Fruit fly (Drosophila melanogaster) whole organism, pupa: Measurements from ENCODE around the gene Enoph.

ENCODE experiments used
- CG10348 ChIP-seq: fragments of 200-800 bp; sonication (Bioruptor generic); IDR thresholded peaks from 2 replicates; pipeline ENCODE4 v1.3.6; 2022; ENCODE audit warnings: missing biosample characterization, missing genetic modification characterization
- CG12605 ChIP-seq: fragments of 200-800 bp; sonication (Bioruptor generic); IDR thresholded peaks from 2 replicates; pipeline ENCODE4 v1.3.6; 2022; ENCODE audit warnings: missing biosample characterization, missing genetic modification characterization
- CG13204 ChIP-seq: fragments of 200-800 bp; sonication (Bioruptor generic); optimal IDR thresholded peaks from 2 replicates; lab custom pipeline; 2018; ENCODE audit warnings: missing biosample characterization, mild to moderate bottlenecking, missing genetic modification characterization, moderate library complexity
- CG14655 ChIP-seq: fragments of 200-800 bp; sonication (Bioruptor generic); optimal IDR thresholded peaks from 3 replicates; lab custom pipeline; 2017; ENCODE audit warnings: mild to moderate bottlenecking, missing biosample characterization, missing genetic modification reagents, missing genetic modification characterization
- CG15710 ChIP-seq: fragments of 200-800 bp; sonication (Bioruptor generic); optimal IDR thresholded peaks from 2 replicates; lab custom pipeline; 2018; ENCODE audit warnings: missing biosample characterization, mild to moderate bottlenecking, missing genetic modification characterization, moderate library complexity
- CG17806 ChIP-seq: fragments of 200-800 bp; sonication (Bioruptor generic); optimal IDR thresholded peaks from 2 replicates; lab custom pipeline; 2018; ENCODE audit warnings: missing biosample characterization, mild to moderate bottlenecking, missing genetic modification characterization, moderate library complexity
- CG32121 ChIP-seq: fragments of 200-800 bp; sonication (Bioruptor generic); IDR thresholded peaks from 2 replicates; pipeline ENCODE4 v1.3.6; 2022; ENCODE audit warnings: missing biosample characterization, missing genetic modification characterization
- CG34367 ChIP-seq: fragments of 200-800 bp; sonication (Bioruptor generic); optimal IDR thresholded peaks from 2 replicates; lab custom pipeline; 2018; ENCODE audit warnings: missing biosample characterization, mild to moderate bottlenecking, missing genetic modification characterization
- CG4496 ChIP-seq: fragments of 200-800 bp; sonication (Bioruptor generic); IDR thresholded peaks from 3 replicates; pipeline ENCODE4 v1.3.6; 2022; ENCODE audit warnings: missing biosample characterization, missing genetic modification characterization
- CG8159 ChIP-seq: fragments of 200-800 bp; sonication (Bioruptor generic); optimal IDR thresholded peaks from 3 replicates; lab custom pipeline; 2018; ENCODE audit warnings: missing biosample characterization, mild to moderate bottlenecking, missing genetic modification characterization, moderate library complexity
- CG8301 ChIP-seq: fragments of 200-800 bp; sonication (Bioruptor generic); optimal IDR thresholded peaks from 2 replicates; lab custom pipeline; 2018; ENCODE audit warnings: missing biosample characterization, mild to moderate bottlenecking, missing genetic modification characterization
- CG9948 ChIP-seq: fragments of 200-800 bp; sonication (Bioruptor generic); optimal IDR thresholded peaks from 2 replicates; lab custom pipeline; 2018; ENCODE audit warnings: missing biosample characterization, mild to moderate bottlenecking, missing genetic modification characterization, moderate library complexity
- D1 ChIP-seq: fragments of 200-800 bp; sonication (Bioruptor generic); optimal IDR thresholded peaks from 2 replicates; lab custom pipeline; 2018; ENCODE audit warnings: missing biosample characterization, mild to moderate bottlenecking, missing genetic modification characterization, moderate library complexity
- EcR ChIP-seq: fragments of 200-800 bp; sonication (Bioruptor generic); optimal IDR thresholded peaks from 3 replicates; lab custom pipeline; 2019; ENCODE audit warnings: missing biosample characterization, missing genetic modification characterization, mild to moderate bottlenecking, moderate library complexity, missing genetic modification reagents
- Ets98B ChIP-seq: fragments of 200-800 bp; sonication (Bioruptor generic); IDR thresholded peaks from 2 replicates; pipeline ENCODE4 v1.3.6; 2022; ENCODE audit warnings: missing biosample characterization, missing genetic modification characterization
- Pif1A ChIP-seq: fragments of 200-800 bp; sonication (Bioruptor generic); optimal IDR thresholded peaks from 3 replicates; lab custom pipeline; 2016; ENCODE audit warnings: missing biosample characterization, missing genetic modification characterization
- Pif1B ChIP-seq: fragments of 200-800 bp; sonication (Bioruptor generic); optimal IDR thresholded peaks from 3 replicates; lab custom pipeline; 2016; ENCODE audit warnings: missing biosample characterization, missing genetic modification characterization
- Snoo ChIP-seq: fragments of 200-800 bp; sonication (Bioruptor generic); optimal IDR thresholded peaks from 3 replicates; lab custom pipeline; 2017; ENCODE audit warnings: missing biosample characterization, mild to moderate bottlenecking, missing genetic modification characterization, inconsistent platforms
- fd96Ca ChIP-seq: fragments of 200-800 bp; sonication (Bioruptor generic); IDR thresholded peaks from 3 replicates; pipeline ENCODE4 v1.3.6; 2022; ENCODE audit warnings: missing biosample characterization, missing genetic modification characterization
- gl ChIP-seq: fragments of 200-800 bp; sonication (Bioruptor generic); optimal IDR thresholded peaks from 2 replicates; lab custom pipeline; 2018; ENCODE audit warnings: missing biosample characterization, mild to moderate bottlenecking, missing genetic modification characterization
- rn ChIP-seq: fragments of 200-800 bp; sonication (Bioruptor generic); IDR thresholded peaks from 2 replicates; pipeline ENCODE4 v1.3.6; 2022; ENCODE audit warnings: missing biosample characterization, missing genetic modification characterization

The Enoph gene

DNA sequence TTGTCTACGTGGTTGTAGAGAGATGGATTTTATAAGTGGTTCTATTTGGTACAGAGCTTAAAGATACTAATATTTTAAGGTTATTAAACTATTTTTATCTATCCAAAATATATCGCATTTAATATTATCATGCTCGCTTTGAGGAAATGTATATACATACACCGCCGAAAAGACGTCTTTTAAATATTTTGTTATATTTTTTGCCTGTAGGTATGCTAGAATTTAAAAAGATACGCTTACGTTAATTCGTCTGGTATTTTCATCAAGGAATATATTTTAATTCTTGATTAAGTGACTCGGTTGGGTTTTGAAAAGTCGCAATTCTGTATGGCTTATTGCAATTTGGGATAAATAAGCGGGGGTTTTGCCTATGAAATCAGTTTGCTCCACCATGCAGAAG is 12.0 kb upstream of the Enoph start:
- no peak for TF ChIP-seq CG9948 (tag; lab: Kevin White, UChicago)
- TF ChIP-seq CG8159 (tag; lab: Kevin White, UChicago), result no peak
- no peak for TF ChIP-seq D1 (tag; lab: Kevin White, UChicago)
- TF ChIP-seq CG8301 (tag; lab: Kevin White, UChicago), result no peak
- no peak for TF ChIP-seq CG13204
- no peak for TF ChIP-seq CG14655
- TF ChIP-seq CG15710 (tag; lab: Kevin White, UChicago), result no peak
- no peak for TF ChIP-seq CG17806 (tag; lab: Kevin White, UChicago)
- TF ChIP-seq rn (GFP tag; lab: Robert Waterston, UW), result no peak
- TF ChIP-seq gl, result no peak
- no peak for TF ChIP-seq Snoo (tag; lab: Kevin White, UChicago)
- no peak for TF ChIP-seq CG4496 (GFP tag; lab: Robert Waterston, UW)
- no peak for TF ChIP-seq Pif1A (GFP tag; lab: Kevin White, UChicago)
- no peak for TF ChIP-seq EcR (GFP tag; lab: Kevin White, UChicago)
- TF ChIP-seq fd96Ca (GFP tag; lab: Robert Waterston, UW), result no peak
- TF ChIP-seq CG32121 (GFP tag; lab: Robert Waterston, UW), result no peak

DNA sequence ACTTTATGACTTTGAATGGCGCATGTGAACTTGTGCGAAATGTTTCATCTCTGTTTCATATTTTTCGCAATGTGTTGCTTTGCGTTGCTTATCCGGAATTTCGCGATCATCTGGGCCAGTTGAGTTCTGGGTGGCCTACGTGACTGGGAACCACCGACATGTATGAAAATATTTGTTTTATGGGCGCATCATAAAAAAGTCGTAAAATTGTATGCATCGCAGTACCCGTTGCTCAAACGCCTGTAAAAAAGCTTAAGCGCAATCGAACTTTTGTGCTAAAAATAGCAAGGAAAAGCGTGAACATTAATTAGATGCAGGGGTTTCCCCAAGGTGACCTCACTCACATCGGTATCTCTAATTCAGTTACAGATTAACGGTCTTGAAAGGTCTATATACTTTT is 9.8 kb upstream of the Enoph start:
- TF ChIP-seq CG17806 (tag; lab: Kevin White, UChicago) (no peak), Ets98B (no peak), fd96Ca (GFP tag; lab: Robert Waterston, UW) (no peak), D1 (tag; lab: Kevin White, UChicago) (no peak), CG10348 (no peak), CG13204 (no peak), rn (GFP tag; lab: Robert Waterston, UW) (no peak), gl (no peak), Pif1B (no peak), CG32121 (GFP tag; lab: Robert Waterston, UW) (no peak), Pif1A (GFP tag; lab: Kevin White, UChicago) (no peak)

DNA sequence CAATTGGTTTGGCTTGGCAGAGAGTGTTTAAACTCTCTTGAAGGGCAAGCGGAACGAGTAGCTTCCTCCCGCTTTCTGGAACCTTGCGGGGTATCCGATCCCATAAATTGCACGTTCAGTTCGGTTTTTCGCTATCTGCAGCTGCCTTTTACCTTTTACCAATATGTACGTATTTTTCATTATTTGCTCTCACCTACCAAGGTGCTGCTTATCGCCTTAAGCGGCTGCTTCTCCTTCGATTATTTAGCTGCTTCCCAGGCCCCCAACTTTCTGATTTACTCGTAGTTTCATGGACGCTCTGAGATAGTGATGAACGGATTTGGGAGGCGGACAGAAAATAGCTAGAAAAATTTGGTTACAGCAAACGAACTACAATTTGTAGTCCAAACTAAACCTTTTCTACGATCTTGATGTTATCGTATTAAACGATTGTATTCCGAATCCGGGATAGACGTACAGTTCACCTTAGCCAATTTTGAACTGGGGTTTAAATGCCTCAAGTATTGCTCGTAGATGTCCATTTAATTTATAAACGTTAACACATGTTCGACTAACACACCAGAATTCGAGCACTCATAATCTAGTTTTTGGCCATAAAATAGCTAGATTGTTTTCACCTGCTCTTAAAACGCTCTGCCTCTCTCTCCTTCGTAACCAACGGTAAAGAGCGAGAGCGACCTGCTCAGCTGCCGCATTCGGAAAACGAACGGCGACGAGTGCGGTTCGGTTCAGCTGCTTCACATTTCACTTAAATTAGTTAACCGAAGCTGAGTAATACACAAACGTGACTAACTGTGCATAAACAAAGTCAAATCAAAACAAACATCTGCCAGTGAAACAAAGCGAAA is 8.0 kb upstream of the Enoph start:
- TF ChIP-seq CG15710 (tag; lab: Kevin White, UChicago) (peak; percentile 53), Snoo (tag; lab: Kevin White, UChicago) (peak; percentile 54), CG12605 (peak; percentile 26; the same call in 1 of the 2 replicates), Pif1A (GFP tag; lab: Kevin White, UChicago) (peak; percentile 29), EcR (GFP tag; lab: Kevin White, UChicago) (no peak), Pif1B (peak; percentile 52), CG34367 (tag; lab: Kevin White, UChicago) (peak; percentile 50), CG9948 (tag; lab: Kevin White, UChicago) (peak; percentile 44), gl (peak; percentile 38), Ets98B (no peak; the same call in 1 of the 2 replicates), CG8301 (tag; lab: Kevin White, UChicago) (peak; percentile 53), CG4496 (GFP tag; lab: Robert Waterston, UW) (peak; percentile 44; the same call in 1 of the 3 replicates), fd96Ca (GFP tag; lab: Robert Waterston, UW) (no peak), CG32121 (GFP tag; lab: Robert Waterston, UW) (no peak), CG13204 (no peak), rn (GFP tag; lab: Robert Waterston, UW) (no peak), CG10348 (no peak), CG8159 (tag; lab: Kevin White, UChicago) (peak; percentile 70), CG17806 (tag; lab: Kevin White, UChicago) (peak; percentile 33), CG14655 (peak; percentile 64), D1 (tag; lab: Kevin White, UChicago) (no peak)

DNA sequence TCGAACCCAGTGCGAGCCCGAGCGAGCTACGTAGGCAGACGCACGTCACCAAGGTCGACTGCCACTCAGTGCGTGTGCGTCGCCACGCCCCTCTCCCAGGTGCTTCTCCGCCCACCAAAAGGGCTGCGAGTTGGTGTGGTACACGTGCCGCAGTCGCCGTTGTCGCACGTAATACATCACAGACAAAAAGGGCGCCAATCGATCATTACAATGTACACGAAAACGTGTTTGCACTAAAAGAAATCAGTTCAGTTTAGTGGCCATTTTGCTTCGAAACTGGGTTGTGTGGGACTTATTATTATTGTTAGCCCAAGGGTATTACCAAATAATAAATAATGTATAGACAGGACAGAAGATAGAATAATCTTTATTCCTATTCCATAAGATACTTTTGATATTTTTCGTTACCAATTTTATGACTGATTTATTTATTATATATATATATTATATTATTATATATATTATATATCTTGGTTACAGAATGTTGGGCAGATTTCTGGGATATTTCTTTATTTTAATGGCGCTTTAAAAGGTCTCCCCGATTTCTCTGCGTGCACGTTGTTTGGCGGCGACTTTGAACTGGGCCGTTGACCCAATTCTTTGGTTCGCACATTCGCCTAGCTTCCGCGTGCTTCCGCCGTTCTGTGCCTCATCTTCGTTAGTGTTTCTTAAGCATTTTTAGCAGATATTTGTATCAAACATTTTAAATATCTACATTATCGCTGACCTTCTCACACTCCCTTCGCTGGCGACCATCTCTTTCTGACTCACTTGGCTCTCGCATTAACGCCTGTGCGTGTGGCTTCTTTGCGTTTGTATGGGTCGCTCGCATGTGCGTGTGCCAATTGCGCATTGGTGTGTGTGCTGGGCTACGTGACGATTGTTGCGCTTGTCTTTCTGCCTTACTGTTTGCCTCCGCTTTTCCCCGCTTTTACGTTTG is 7.1 kb upstream of the Enoph start:
- peak; percentile 94 for TF ChIP-seq EcR (GFP tag; lab: Kevin White, UChicago)
- TF ChIP-seq CG12605, result no peak
- peak; percentile 28 for TF ChIP-seq CG8301 (tag; lab: Kevin White, UChicago)
- TF ChIP-seq CG17806 (tag; lab: Kevin White, UChicago), result peak; percentile 62
- 0 out of 2 replicates have a peak, but pooled peaks have one; percentile 57 for TF ChIP-seq CG32121 (GFP tag; lab: Robert Waterston, UW)
- TF ChIP-seq Ets98B, result no peak
- TF ChIP-seq gl, result no peak
- TF ChIP-seq rn (GFP tag; lab: Robert Waterston, UW), result no peak
- peak; percentile 37 for TF ChIP-seq CG34367 (tag; lab: Kevin White, UChicago)
- peak; percentile 36 for TF ChIP-seq Snoo (tag; lab: Kevin White, UChicago)
- peak; percentile 65 for TF ChIP-seq CG14655
- TF ChIP-seq CG4496 (GFP tag; lab: Robert Waterston, UW), result 0 out of 3 replicates have a peak, but pooled peaks have one; percentile 12
- TF ChIP-seq Pif1B, result peak; percentile 61
- TF ChIP-seq CG9948 (tag; lab: Kevin White, UChicago), result peak; percentile 77
- TF ChIP-seq CG8159 (tag; lab: Kevin White, UChicago), result peak; percentile 81
- TF ChIP-seq fd96Ca (GFP tag; lab: Robert Waterston, UW), result 0 out of 3 replicates have a peak, but pooled peaks have one; percentile 44
- peak; percentile 44 for TF ChIP-seq CG13204
- no peak for TF ChIP-seq CG10348
- TF ChIP-seq CG15710 (tag; lab: Kevin White, UChicago), result peak; percentile 77
- peak; percentile 49 for TF ChIP-seq D1 (tag; lab: Kevin White, UChicago)
- peak; percentile 56 for TF ChIP-seq Pif1A (GFP tag; lab: Kevin White, UChicago)
